Worm (Caenorhabditis elegans) whole organism, L2 larva: Measurements from ENCODE around the gene cas-1.

Source experiments
- C34F6.9 ChIP-seq: fragments of 150-350 bp; optimal IDR thresholded peaks from 2 replicates; lab custom pipeline; 2014; ENCODE audit warnings: missing biosample characterization, missing genetic modification characterization
- F13H6.1 ChIP-seq: sonication (generic microtip); optimal IDR thresholded peaks from 2 replicates; lab custom pipeline; 2016; ENCODE audit warnings: missing genetic modification characterization, missing compliant biosample characterization
- R02D3.7 ChIP-seq: fragments of 150-350 bp; optimal IDR thresholded peaks from 2 replicates; lab custom pipeline; 2014; ENCODE audit warnings: missing biosample characterization, missing genetic modification characterization
- Y55F3AM.14 ChIP-seq: fragments of 200-800 bp; sonication (Bioruptor generic); optimal IDR thresholded peaks from 2 replicates; lab custom pipeline; 2018; ENCODE audit warnings: mild to moderate bottlenecking, missing genetic modification characterization, missing compliant biosample characterization
- alr-1 ChIP-seq: fragments of 150-350 bp; optimal IDR thresholded peaks from 2 replicates; lab custom pipeline; 2014; ENCODE audit warnings: missing biosample characterization, missing genetic modification characterization
- ama-1 ChIP-seq: fragments of 150-350 bp; optimal IDR thresholded peaks from 2 replicates; lab custom pipeline; 2018; ENCODE audit warnings: inconsistent platforms
- blmp-1 ChIP-seq: sonication (generic microtip); optimal IDR thresholded peaks from 2 replicates; lab custom pipeline; 2017; ENCODE audit warnings: missing genetic modification characterization, mild to moderate bottlenecking, missing compliant biosample characterization, antibody characterized with exemption, moderate library complexity; ENCODE audit not compliant: insufficient read depth
- crh-2 ChIP-seq: sonication (generic microtip); optimal IDR thresholded peaks from 2 replicates; lab custom pipeline; 2017; ENCODE audit warnings: missing biosample characterization, missing genetic modification characterization
- dmd-4 ChIP-seq: sonication (generic microtip); optimal IDR thresholded peaks from 2 replicates; lab custom pipeline; 2017; ENCODE audit warnings: missing biosample characterization, missing genetic modification characterization
- egl-27 ChIP-seq: sonication (generic microtip); optimal IDR thresholded peaks from 3 replicates; lab custom pipeline; 2017; ENCODE audit warnings: missing biosample characterization, missing genetic modification reagents, missing genetic modification characterization
- elt-3 ChIP-seq: sonication (generic microtip); optimal IDR thresholded peaks from 2 replicates; lab custom pipeline; 2017; ENCODE audit warnings: missing biosample characterization, missing genetic modification characterization
- fos-1 ChIP-seq: fragments of 150-350 bp; optimal IDR thresholded peaks from 2 replicates; lab custom pipeline; 2014; ENCODE audit warnings: missing biosample characterization, missing genetic modification characterization
- gmeb-1 ChIP-seq: fragments of 150-350 bp; optimal IDR thresholded peaks from 2 replicates; lab custom pipeline; 2014; ENCODE audit warnings: missing biosample characterization, missing genetic modification characterization
- lin-11 ChIP-seq: fragments of 150-350 bp; sonication (generic microtip); optimal IDR thresholded peaks from 2 replicates; lab custom pipeline; 2014; ENCODE audit warnings: missing biosample characterization, missing genetic modification characterization, inconsistent platforms, mixed read lengths
- lin-13 ChIP-seq: fragments of 150-350 bp; optimal IDR thresholded peaks from 2 replicates; lab custom pipeline; 2014; ENCODE audit warnings: missing biosample characterization, missing genetic modification reagents, missing genetic modification characterization
- lin-39 ChIP-seq: fragments of 150-350 bp; optimal IDR thresholded peaks from 2 replicates; lab custom pipeline; 2014; ENCODE audit warnings: missing biosample characterization, missing genetic modification reagents, missing genetic modification characterization
- lsy-2 ChIP-seq, 2 experiments: fragments of 150-350 bp in 1 of 2; sonication (generic microtip) in 1 of 2; optimal IDR thresholded peaks; 2 replicates each; lab custom pipeline; 2014 to 2017; ENCODE audit warnings: missing biosample characterization in 2 of 2, missing genetic modification characterization in 2 of 2
- mab-5 ChIP-seq: fragments of 150-350 bp; optimal IDR thresholded peaks from 2 replicates; lab custom pipeline; 2014; ENCODE audit warnings: missing biosample characterization, missing genetic modification characterization
- mbf-1 ChIP-seq: sonication (generic microtip); optimal IDR thresholded peaks from 2 replicates; lab custom pipeline; 2017; ENCODE audit warnings: missing biosample characterization, missing genetic modification characterization
- nhr-10 ChIP-seq: sonication (generic microtip); optimal IDR thresholded peaks from 2 replicates; lab custom pipeline; 2017; ENCODE audit warnings: missing biosample characterization, missing genetic modification characterization
- nhr-11 ChIP-seq: fragments of 150-350 bp; optimal IDR thresholded peaks from 2 replicates; lab custom pipeline; 2014; ENCODE audit warnings: missing biosample characterization, missing genetic modification characterization
- nhr-12 ChIP-seq: fragments of 150-350 bp; optimal IDR thresholded peaks from 2 replicates; lab custom pipeline; 2014; ENCODE audit warnings: missing biosample characterization, missing genetic modification characterization
- nhr-129 ChIP-seq: fragments of 150-350 bp; optimal IDR thresholded peaks from 2 replicates; lab custom pipeline; 2014; ENCODE audit warnings: missing biosample characterization, missing genetic modification characterization
- nhr-21 ChIP-seq: fragments of 150-350 bp; optimal IDR thresholded peaks from 2 replicates; lab custom pipeline; 2014; ENCODE audit warnings: missing biosample characterization, missing genetic modification characterization
- nhr-23 ChIP-seq: fragments of 150-350 bp; optimal IDR thresholded peaks from 2 replicates; lab custom pipeline; 2014; ENCODE audit warnings: missing biosample characterization, missing genetic modification reagents, missing genetic modification characterization
- nhr-237 ChIP-seq: fragments of 150-350 bp; optimal IDR thresholded peaks from 2 replicates; lab custom pipeline; 2014; ENCODE audit warnings: missing biosample characterization, missing genetic modification characterization
- nhr-25 ChIP-seq: fragments of 150-350 bp; sonication (generic microtip); optimal IDR thresholded peaks from 3 replicates; lab custom pipeline; 2014; ENCODE audit warnings: missing biosample characterization, missing genetic modification characterization
- nhr-6 ChIP-seq: fragments of 150-350 bp; optimal IDR thresholded peaks from 2 replicates; lab custom pipeline; 2014; ENCODE audit warnings: missing biosample characterization, missing genetic modification characterization
- nhr-77 ChIP-seq: fragments of 150-350 bp; optimal IDR thresholded peaks from 2 replicates; lab custom pipeline; 2014; ENCODE audit warnings: missing biosample characterization, missing genetic modification characterization
- peb-1 ChIP-seq: fragments of 150-350 bp; optimal IDR thresholded peaks from 2 replicates; lab custom pipeline; 2014; ENCODE audit warnings: missing biosample characterization, missing genetic modification characterization
- sem-4 ChIP-seq: fragments of 150-350 bp; optimal IDR thresholded peaks from 2 replicates; lab custom pipeline; 2014; ENCODE audit warnings: missing biosample characterization, missing genetic modification reagents, missing genetic modification characterization
- skn-1 ChIP-seq: sonication (generic microtip); optimal IDR thresholded peaks from 2 replicates; lab custom pipeline; 2017; ENCODE audit warnings: missing biosample characterization, missing genetic modification characterization
- sma-3 ChIP-seq: sonication (generic microtip); optimal IDR thresholded peaks from 2 replicates; lab custom pipeline; 2016; ENCODE audit warnings: missing genetic modification reagents, missing genetic modification characterization, missing compliant biosample characterization
- sma-9 ChIP-seq, 2 experiments: fragments of 150-350 bp in 1 of 2; sonication (generic microtip) in 1 of 2; optimal IDR thresholded peaks; 2 replicates each; lab custom pipeline; 2014 to 2016; ENCODE audit warnings: missing genetic modification characterization in 2 of 2, mild to moderate bottlenecking in 1 of 2, missing biosample characterization in 1 of 2, missing compliant biosample characterization in 1 of 2, missing genetic modification reagents in 1 of 2, moderate library complexity in 1 of 2
- snpc-4 ChIP-seq: fragments of 150-350 bp; optimal IDR thresholded peaks from 2 replicates; lab custom pipeline; 2014; ENCODE audit warnings: missing biosample characterization, missing genetic modification characterization
- unc-55 ChIP-seq: fragments of 150-350 bp; sonication (generic microtip); optimal IDR thresholded peaks from 3 replicates; lab custom pipeline; 2014; ENCODE audit warnings: missing biosample characterization, missing genetic modification reagents, missing genetic modification characterization
- ztf-1 ChIP-seq: fragments of 200-800 bp; sonication (Bioruptor generic); conservative IDR thresholded peaks from 2 replicates; pipeline ENCODE4 v1.3.6; 2022; ENCODE audit warnings: missing genetic modification characterization, missing compliant biosample characterization

Gene cas-1

ce11 chrX:16816854-16817253, 3.4 kb upstream of the cas-1 start:
- TF ChIP-seq ztf-1 (GFP tag; lab: Robert Waterston, UW), result no peak
- TF ChIP-seq mbf-1 (tag; lab: Kevin White, UChicago), result no peak
- no peak for TF ChIP-seq sem-4 (tag; lab: Kevin White, UChicago)
- TF ChIP-seq dmd-4, result no peak
- TF ChIP-seq nhr-6 (tag; lab: Kevin White, UChicago), result no peak
- TF ChIP-seq Y55F3AM.14 (GFP tag; lab: Kevin White, UChicago), result no peak
- TF ChIP-seq peb-1 (tag; lab: Kevin White, UChicago), result no peak
- TF ChIP-seq ama-1 (lab: Kevin White, UChicago), result no peak
- no peak for TF ChIP-seq egl-27
- no peak for TF ChIP-seq lin-39 (tag; lab: Kevin White, UChicago)
- no peak for TF ChIP-seq nhr-10 (tag; lab: Kevin White, UChicago)
- TF ChIP-seq sma-3 (GFP tag; lab: Kevin White, UChicago), result no peak
- TF ChIP-seq snpc-4 (tag; lab: Kevin White, UChicago), result no peak
- TF ChIP-seq gmeb-1 (tag; lab: Kevin White, UChicago), result no peak
- no peak for TF ChIP-seq blmp-1
- no peak for TF ChIP-seq lin-13
- no peak for TF ChIP-seq unc-55 (GFP tag; lab: Kevin White, UChicago)
- no peak for TF ChIP-seq nhr-129

ce11 chrX:16815508-16815907, 2.1 kb upstream of the cas-1 start:
- TF ChIP-seq nhr-10 (tag; lab: Kevin White, UChicago), result no peak
- no peak for TF ChIP-seq ama-1 (lab: Kevin White, UChicago)
- TF ChIP-seq F13H6.1 (tag; lab: Kevin White, UChicago), result peak; percentile 57
- TF ChIP-seq lsy-2 (tag; optimal IDR thresholded peaks at IDR 0.05; lab: Kevin White, UChicago), result peak in 1 of 2 experiments; percentile 31
- no peak for TF ChIP-seq elt-3 (tag; lab: Kevin White, UChicago)
- TF ChIP-seq sma-9 (GFP tag; optimal IDR thresholded peaks at IDR 0.05; lab: Kevin White, UChicago), result peak; percentile 54
- TF ChIP-seq sma-9 (tag; optimal IDR thresholded peaks at IDR 0.05; lab: Kevin White, UChicago), result no peak
- no peak for TF ChIP-seq R02D3.7 (tag; lab: Kevin White, UChicago)
- TF ChIP-seq alr-1 (tag; lab: Kevin White, UChicago), result no peak
- no peak for TF ChIP-seq nhr-12 (tag; lab: Kevin White, UChicago)
- TF ChIP-seq nhr-129, result peak; percentile 52
- TF ChIP-seq fos-1 (tag; lab: Kevin White, UChicago), result peak; percentile 6
- TF ChIP-seq, all 48 proteins: peak for 5

ce11 chrX:16814913-16815312, 1.5 kb upstream of the cas-1 start:
- TF ChIP-seq nhr-77 (tag; lab: Kevin White, UChicago), result no peak
- TF ChIP-seq nhr-12 (tag; lab: Kevin White, UChicago), result no peak
- no peak for TF ChIP-seq gmeb-1 (tag; lab: Kevin White, UChicago)
- no peak for TF ChIP-seq alr-1 (tag; lab: Kevin White, UChicago)
- TF ChIP-seq nhr-21, result no peak
- TF ChIP-seq peb-1 (tag; lab: Kevin White, UChicago), result no peak
- peak; percentile 84 for TF ChIP-seq fos-1 (tag; lab: Kevin White, UChicago)
- TF ChIP-seq mab-5 (tag; lab: Kevin White, UChicago), result no peak
- TF ChIP-seq skn-1 (tag; lab: Kevin White, UChicago), result no peak
- peak; percentile 18 for TF ChIP-seq nhr-25 (tag; lab: Kevin White, UChicago)
- TF ChIP-seq nhr-11 (tag; lab: Kevin White, UChicago), result no peak
- TF ChIP-seq blmp-1, result peak; percentile 4
- TF ChIP-seq elt-3 (tag; lab: Kevin White, UChicago), result no peak
- TF ChIP-seq nhr-23, result no peak
- no peak for TF ChIP-seq mbf-1 (tag; lab: Kevin White, UChicago)
- no peak for TF ChIP-seq C34F6.9
- TF ChIP-seq nhr-237 (tag; lab: Kevin White, UChicago), result no peak
- TF ChIP-seq lin-13, result no peak
- TF ChIP-seq snpc-4 (tag; lab: Kevin White, UChicago), result no peak
- no peak for TF ChIP-seq lin-11 (tag; lab: Kevin White, UChicago)

DNA sequence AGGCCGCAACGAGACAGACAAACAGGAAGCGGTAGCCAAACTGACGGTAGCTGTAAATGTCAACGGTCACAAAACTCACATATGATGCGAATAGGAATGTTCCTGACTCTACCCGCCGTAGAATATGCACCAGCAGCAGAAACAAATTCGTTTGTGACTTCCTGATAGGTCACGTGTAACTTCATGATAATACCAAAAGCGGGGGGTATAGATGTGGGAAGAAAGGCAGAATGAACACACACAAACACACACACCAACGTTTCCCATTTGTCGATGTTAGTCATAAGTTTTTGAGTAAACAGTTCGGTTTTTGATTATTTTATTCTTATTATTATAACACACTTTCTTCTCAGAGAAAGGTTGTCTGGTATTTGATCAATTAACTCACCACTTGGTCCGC, 308 bp downstream of the cas-1 start:
- TF ChIP-seq sem-4 (tag; lab: Kevin White, UChicago) (no peak), F13H6.1 (tag; lab: Kevin White, UChicago) (peak; percentile 45), dmd-4 (no peak), sma-9 (GFP tag; optimal IDR thresholded peaks at IDR 0.05; lab: Kevin White, UChicago) (peak; percentile 61), sma-9 (tag; optimal IDR thresholded peaks at IDR 0.05; lab: Kevin White, UChicago) (no peak), fos-1 (tag; lab: Kevin White, UChicago) (peak; percentile 38), crh-2 (tag; lab: Kevin White, UChicago) (peak; percentile 32)
- TF ChIP-seq, all 48 proteins: peak for 4
